Fruit fly (Drosophila melanogaster) whole organism, embryonic: ENCODE data around the gene CG32573.

Experiments used
- BtbVII ChIP-seq: fragments of 200-800 bp; sonication (Bioruptor generic); optimal IDR thresholded peaks from 3 replicates; lab custom pipeline; 2017; ENCODE audit warnings: missing biosample characterization, mild to moderate bottlenecking, missing genetic modification characterization
- CG10267 ChIP-seq: fragments of 200-800 bp; sonication (Bioruptor generic); optimal IDR thresholded peaks from 2 replicates; lab custom pipeline; 2018; ENCODE audit warnings: missing biosample characterization, mild to moderate bottlenecking, missing genetic modification characterization, moderate library complexity
- CG10321 ChIP-seq: fragments of 200-800 bp; sonication (Bioruptor generic); IDR thresholded peaks from 2 replicates; pipeline ENCODE4 v1.3.6; 2022; ENCODE audit warnings: missing biosample characterization, missing genetic modification characterization
- CG10366 ChIP-seq: fragments of 200-800 bp; sonication (Bioruptor generic); IDR thresholded peaks from 2 replicates; pipeline ENCODE4 v1.3.6; 2022; ENCODE audit warnings: missing biosample characterization, missing genetic modification characterization
- CG13296 ChIP-seq: fragments of 200-800 bp; sonication (Bioruptor generic); optimal IDR thresholded peaks from 3 replicates; lab custom pipeline; 2018; ENCODE audit warnings: missing biosample characterization, mild to moderate bottlenecking, missing genetic modification characterization
- CG14441 ChIP-seq: fragments of 200-800 bp; sonication (Bioruptor generic); IDR thresholded peaks from 2 replicates; pipeline ENCODE4 v1.3.6; 2022; ENCODE audit warnings: missing biosample characterization, missing genetic modification characterization
- CG17568 ChIP-seq: fragments of 200-800 bp; sonication (Bioruptor generic); optimal IDR thresholded peaks from 2 replicates; lab custom pipeline; 2018; ENCODE audit warnings: missing biosample characterization, mild to moderate bottlenecking, missing genetic modification characterization, moderate library complexity
- CG18599 ChIP-seq: fragments of 200-800 bp; sonication (Bioruptor generic); optimal IDR thresholded peaks from 3 replicates; lab custom pipeline; 2017; ENCODE audit warnings: missing biosample characterization, missing genetic modification characterization, mild to moderate bottlenecking, moderate library complexity, missing genetic modification reagents
- CG2202 ChIP-seq: fragments of 200-800 bp; sonication (Bioruptor generic); optimal IDR thresholded peaks from 2 replicates; lab custom pipeline; 2018; ENCODE audit warnings: missing biosample characterization, mild to moderate bottlenecking, missing genetic modification characterization
- CG2678 ChIP-seq: fragments of 200-800 bp; sonication (Bioruptor generic); optimal IDR thresholded peaks from 3 replicates; lab custom pipeline; 2019; ENCODE audit warnings: missing biosample characterization, mild to moderate bottlenecking, missing genetic modification characterization, moderate library complexity
- CG34224 ChIP-seq: fragments of 200-800 bp; sonication (Bioruptor generic); IDR thresholded peaks from 3 replicates; pipeline ENCODE4 v1.3.6; 2022; ENCODE audit warnings: missing biosample characterization, missing genetic modification characterization; ENCODE audit not compliant: partially characterized antibody
- CG3726 ChIP-seq: fragments of 200-800 bp; sonication (Bioruptor generic); IDR thresholded peaks from 3 replicates; pipeline ENCODE4, ENCODE4 v1.3.6; 2022; ENCODE audit warnings: missing biosample characterization, missing genetic modification characterization
- CG4617 ChIP-seq: fragments of 200-800 bp; sonication (Bioruptor generic); optimal IDR thresholded peaks from 3 replicates; lab custom pipeline; 2016; ENCODE audit warnings: missing biosample characterization, missing genetic modification characterization, borderline replicate concordance
- CG6272 ChIP-seq: fragments of 200-800 bp; sonication (Bioruptor generic); IDR thresholded peaks from 2 replicates; pipeline ENCODE4 v1.3.6; 2022; ENCODE audit warnings: missing biosample characterization, missing genetic modification characterization
- CG7372 ChIP-seq: fragments of 200-800 bp; sonication (Bioruptor generic); IDR thresholded peaks from 2 replicates; pipeline ENCODE4 v1.3.6; 2022; ENCODE audit warnings: missing biosample characterization, missing genetic modification characterization
- CG7786 ChIP-seq: fragments of 200-800 bp; sonication (Bioruptor generic); optimal IDR thresholded peaks from 2 replicates; lab custom pipeline; 2016; ENCODE audit warnings: missing biosample characterization, missing genetic modification characterization
- CG9932 ChIP-seq: fragments of 200-800 bp; sonication (Bioruptor generic); IDR thresholded peaks from 2 replicates; pipeline ENCODE4 v1.3.6; 2022; ENCODE audit warnings: missing biosample characterization, missing genetic modification characterization
- CoRest ChIP-seq: fragments of 200-800 bp; sonication (Bioruptor generic); optimal IDR thresholded peaks from 3 replicates; lab custom pipeline; 2018; ENCODE audit warnings: missing biosample characterization, mild to moderate bottlenecking, missing genetic modification characterization, moderate library complexity
- Dfd ChIP-seq, 2 experiments: fragments of >200 bp; optimal IDR thresholded peaks; 2 replicates each; lab custom pipeline; 2017; ENCODE audit warnings: missing biosample characterization in 2 of 2, missing genetic modification characterization in 2 of 2
- Dref ChIP-seq: fragments of 200-800 bp; sonication (Bioruptor generic); IDR thresholded peaks from 2 replicates; pipeline ENCODE4 v1.3.6; 2022; ENCODE audit warnings: missing biosample characterization, missing genetic modification characterization
- Fer1 ChIP-seq: fragments of 200-800 bp; sonication (Bioruptor generic); optimal IDR thresholded peaks from 2 replicates; lab custom pipeline; 2017; ENCODE audit warnings: missing biosample characterization, mild to moderate bottlenecking, missing genetic modification characterization
- Hsf ChIP-seq: fragments of 200-800 bp; sonication (Bioruptor generic); optimal IDR thresholded peaks from 3 replicates; lab custom pipeline; 2016; ENCODE audit warnings: missing biosample characterization, missing genetic modification characterization
- Meics ChIP-seq: fragments of 200-800 bp; sonication (Bioruptor generic); optimal IDR thresholded peaks from 2 replicates; lab custom pipeline; 2017; ENCODE audit warnings: missing biosample characterization, mild to moderate bottlenecking, missing genetic modification characterization
- NC2β ChIP-seq: fragments of 200-800 bp; sonication (Bioruptor generic); optimal IDR thresholded peaks from 2 replicates; lab custom pipeline; 2016; ENCODE audit warnings: missing biosample characterization, missing genetic modification characterization
- Rx ChIP-seq: fragments of 200-800 bp; sonication (Bioruptor generic); IDR thresholded peaks from 2 replicates; pipeline ENCODE4 v1.3.6; 2022; ENCODE audit warnings: missing biosample characterization, missing genetic modification characterization
- Sox102F ChIP-seq: fragments of 200-800 bp; sonication (Bioruptor generic); optimal IDR thresholded peaks from 2 replicates; lab custom pipeline; 2018; ENCODE audit warnings: missing biosample characterization, mild to moderate bottlenecking, missing genetic modification characterization, moderate library complexity
- Sry-δ ChIP-seq: fragments of 200-800 bp; sonication (Bioruptor generic); optimal IDR thresholded peaks from 2 replicates; lab custom pipeline; 2016; ENCODE audit warnings: missing biosample characterization, missing genetic modification characterization
- ash1 ChIP-seq: fragments of 200-800 bp; sonication (Bioruptor generic); optimal IDR thresholded peaks from 2 replicates; lab custom pipeline; 2018; ENCODE audit warnings: missing biosample characterization, mild to moderate bottlenecking, missing genetic modification characterization
- ato ChIP-seq: fragments of 200-800 bp; sonication (Bioruptor generic); IDR thresholded peaks from 2 replicates; pipeline ENCODE4 v1.3.6; 2022; ENCODE audit warnings: missing biosample characterization, missing genetic modification characterization; ENCODE audit not compliant: partially characterized antibody
- bcd ChIP-seq: fragments of 200-800 bp; sonication (Bioruptor generic); optimal IDR thresholded peaks from 2 replicates; lab custom pipeline; 2017; ENCODE audit warnings: missing biosample characterization, mild to moderate bottlenecking, missing genetic modification characterization
- br ChIP-seq: fragments of >200 bp; optimal IDR thresholded peaks from 2 replicates; lab custom pipeline; 2017
- cad ChIP-seq: fragments of >200 bp; optimal IDR thresholded peaks from 2 replicates; lab custom pipeline; 2017; ENCODE audit warnings: missing biosample characterization, missing genetic modification characterization
- chif ChIP-seq, 2 experiments: fragments of 200-800 bp; sonication (Bioruptor generic); optimal IDR thresholded peaks; 3 replicates each; lab custom pipeline; 2016; ENCODE audit warnings: missing biosample characterization in 2 of 2, missing genetic modification characterization in 2 of 2
- chm ChIP-seq: fragments of 200-800 bp; sonication (Bioruptor generic); IDR thresholded peaks from 2 replicates; pipeline ENCODE4 v1.3.6; 2022; ENCODE audit warnings: missing biosample characterization, missing genetic modification characterization
- dati ChIP-seq: fragments of 200-800 bp; sonication (Bioruptor generic); IDR thresholded peaks from 2 replicates; pipeline ENCODE4 v1.3.6; 2022; ENCODE audit warnings: missing biosample characterization, missing genetic modification characterization
- dm ChIP-seq: fragments of 200-800 bp; sonication (Bioruptor generic); optimal IDR thresholded peaks from 3 replicates; lab custom pipeline; 2016; ENCODE audit warnings: missing biosample characterization, missing genetic modification characterization
- dpn ChIP-seq, 2 experiments: fragments of 200-800 bp; sonication (Bioruptor generic); optimal IDR thresholded peaks; 3 replicates each; lab custom pipeline; 2016; ENCODE audit warnings: missing biosample characterization in 2 of 2, missing genetic modification characterization in 2 of 2
- emc ChIP-seq: fragments of 200-800 bp; sonication (Bioruptor generic); optimal IDR thresholded peaks from 2 replicates; lab custom pipeline; 2016; ENCODE audit warnings: missing biosample characterization, missing genetic modification characterization
- gsb ChIP-seq: fragments of 200-800 bp; sonication (Bioruptor generic); IDR thresholded peaks from 2 replicates; pipeline ENCODE4 v1.3.6; 2022; ENCODE audit warnings: missing biosample characterization, missing genetic modification characterization
- klu ChIP-seq: fragments of 200-800 bp; sonication (Bioruptor generic); IDR thresholded peaks from 2 replicates; pipeline ENCODE4 v1.3.6; 2022; ENCODE audit warnings: missing biosample characterization, missing genetic modification characterization
- nau ChIP-seq: fragments of 200-800 bp; sonication (Bioruptor generic); optimal IDR thresholded peaks from 3 replicates; lab custom pipeline; 2017; ENCODE audit warnings: missing biosample characterization, mild to moderate bottlenecking, missing genetic modification characterization, missing genetic modification reagents
- nom ChIP-seq: fragments of 200-800 bp; sonication (Bioruptor generic); optimal IDR thresholded peaks from 2 replicates; lab custom pipeline; 2017; ENCODE audit warnings: missing biosample characterization, missing genetic modification characterization, mild to moderate bottlenecking, moderate library complexity, missing genetic modification reagents
- p53 ChIP-seq: fragments of 200-800 bp; sonication (Bioruptor generic); optimal IDR thresholded peaks from 2 replicates; lab custom pipeline; 2016; ENCODE audit warnings: missing biosample characterization, missing genetic modification characterization
- slou ChIP-seq: fragments of 200-800 bp; sonication (Bioruptor generic); optimal IDR thresholded peaks from 3 replicates; lab custom pipeline; 2016; ENCODE audit warnings: missing biosample characterization, missing genetic modification characterization
- tll ChIP-seq, 2 experiments: fragments of 200-800 bp in 1 of 2; fragments of >200 bp in 1 of 2; sonication (Bioruptor generic) in 1 of 2; optimal IDR thresholded peaks; 2 replicates each; lab custom pipeline; 2017 to 2019; ENCODE audit warnings: missing biosample characterization in 2 of 2, missing genetic modification characterization in 2 of 2, mild to moderate bottlenecking in 1 of 2, moderate library complexity in 1 of 2
- usp ChIP-seq: fragments of >200 bp; optimal IDR thresholded peaks from 2 replicates; lab custom pipeline; 2017; ENCODE audit warnings: missing biosample characterization, missing genetic modification characterization
- vvl ChIP-seq: fragments of 200-800 bp; sonication (Bioruptor generic); IDR thresholded peaks from 2 replicates; pipeline ENCODE4 v1.3.6; 2022; ENCODE audit warnings: missing biosample characterization, missing genetic modification characterization
- wor ChIP-seq: fragments of 200-800 bp; sonication (Bioruptor generic); IDR thresholded peaks from 2 replicates; pipeline ENCODE4 v1.3.6; 2022; ENCODE audit warnings: missing biosample characterization, missing genetic modification characterization

The CG32573 gene

dm6 chrX:16648435-16648781 lies 2.8 kb upstream of the CG32573 start (continued):
- TF ChIP-seq bcd (GFP tag; lab: Kevin White, UChicago): no peak

dm6 chrX:16650078-16651063 lies 805 bp upstream of the CG32573 start:
- peak; percentile 60; the same call in 1 of the 2 replicates for TF ChIP-seq CG10321 (GFP tag; lab: Robert Waterston, UW)
- TF ChIP-seq CoRest (tag; lab: Kevin White, UChicago): no peak
- peak; percentile 34; the same call in 1 of the 2 replicates for TF ChIP-seq CG9932
- no peak for TF ChIP-seq CG10267 (tag; lab: Kevin White, UChicago)
- TF ChIP-seq CG10366 (GFP tag; lab: Robert Waterston, UW): peak; percentile 85
- TF ChIP-seq Meics (GFP tag; lab: Kevin White, UChicago): peak; percentile 22
- TF ChIP-seq NC2β: no peak
- no peak for TF ChIP-seq wor (GFP tag; lab: Robert Waterston, UW)
- TF ChIP-seq vvl: peak; percentile 90
- TF ChIP-seq Dfd (GFP tag; optimal IDR thresholded peaks at IDR 0.05; lab: Kevin White, UChicago): no peak
- no peak for TF ChIP-seq emc (GFP tag; lab: Kevin White, UChicago)
- TF ChIP-seq CG18599 (GFP tag; lab: Kevin White, UChicago): peak; percentile 43
- TF ChIP-seq dm (GFP tag; lab: Kevin White, UChicago): no peak
- no peak for TF ChIP-seq gsb
- peak in 1 of 2 experiments; percentile 11 for TF ChIP-seq chif (GFP tag; optimal IDR thresholded peaks at IDR 0.05; lab: Kevin White, UChicago)
- peak; percentile 28 for TF ChIP-seq Hsf (GFP tag; lab: Kevin White, UChicago)
- peak; percentile 43 for TF ChIP-seq Sox102F
- no peak for TF ChIP-seq CG2202
- no peak for TF ChIP-seq Sry-δ (GFP tag; lab: Kevin White, UChicago)
- TF ChIP-seq p53: peak; percentile 27
- TF ChIP-seq dati (GFP tag; lab: Robert Waterston, UW): no peak
- peak; percentile 23 for TF ChIP-seq BtbVII (GFP tag; lab: Kevin White, UChicago)
- TF ChIP-seq dpn (GFP tag; optimal IDR thresholded peaks at IDR 0.05; lab: Kevin White, UChicago): peak in 1 of 2 experiments; percentile 81
- no peak for TF ChIP-seq CG6272 (GFP tag; lab: Robert Waterston, UW)
- no peak for TF ChIP-seq CG34224 (GFP tag; lab: Robert Waterston, UW)
- TF ChIP-seq CG3726: no peak
- TF ChIP-seq tll (GFP tag; optimal IDR thresholded peaks at IDR 0.05; lab: Kevin White, UChicago): no peak
- TF ChIP-seq Fer1 (GFP tag; lab: Kevin White, UChicago): no peak
- TF ChIP-seq nau (GFP tag; lab: Kevin White, UChicago): no peak
- no peak for TF ChIP-seq cad (GFP tag; lab: Kevin White, UChicago)
- peak; percentile 15 for TF ChIP-seq CG2678 (tag; lab: Kevin White, UChicago)
- no peak for TF ChIP-seq CG17568 (GFP tag; lab: Kevin White, UChicago)
- no peak for TF ChIP-seq br (lab: Kevin White, UChicago)
- no peak for TF ChIP-seq CG7372 (GFP tag; lab: Robert Waterston, UW)
- no peak for TF ChIP-seq CG7786 (GFP tag; lab: Kevin White, UChicago)
- no peak for TF ChIP-seq chm
- TF ChIP-seq ato (GFP tag; lab: Robert Waterston, UW): no peak
- peak; percentile 55 for TF ChIP-seq Rx (GFP tag; lab: Robert Waterston, UW)
- peak; percentile 72 for TF ChIP-seq CG14441 (GFP tag; lab: Robert Waterston, UW)
- no peak for TF ChIP-seq ash1 (GFP tag; lab: Kevin White, UChicago)
- TF ChIP-seq CG4617: no peak
- no peak for TF ChIP-seq nom (GFP tag; lab: Kevin White, UChicago)
- peak; percentile 43 for TF ChIP-seq slou (GFP tag; lab: Kevin White, UChicago)
- TF ChIP-seq Dref: no peak
- TF ChIP-seq CG13296 (GFP tag; lab: Kevin White, UChicago): peak; percentile 17
- no peak for TF ChIP-seq klu
- no peak for TF ChIP-seq usp (GFP tag; lab: Kevin White, UChicago)
